Worm (Caenorhabditis elegans): ENCODE results near the gene Y73F8A.15.

DNA sequence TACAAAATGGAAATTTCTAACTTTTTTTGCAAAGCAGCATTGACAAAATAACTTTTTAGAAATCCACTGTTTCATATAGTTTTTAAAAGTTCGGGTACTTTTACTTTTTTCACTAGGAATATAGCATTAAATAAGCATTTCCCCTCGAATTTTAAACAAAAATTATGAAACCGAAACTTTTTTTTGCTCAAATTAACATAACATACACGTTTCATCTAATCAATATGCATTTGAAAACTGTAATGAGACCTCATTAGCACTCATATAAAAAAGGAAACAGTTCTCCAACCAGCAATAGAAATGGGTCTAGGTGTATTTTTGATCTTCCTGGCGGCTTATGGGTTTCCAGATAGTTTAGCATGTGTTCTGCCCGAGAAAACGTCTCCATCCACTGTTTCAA, 27.3 kb upstream of the Y73F8A.15 start, which contains the start of gene Y73F8A.10:
- TF ChIP-seq nhr-12 (tag; optimal IDR thresholded peaks at IDR 0.05): no peak
- TF ChIP-seq blmp-1 (tag; optimal IDR thresholded peaks at IDR 0.05): no peak
- no peak for TF ChIP-seq lin-13 (tag; optimal IDR thresholded peaks at IDR 0.05)
- TF ChIP-seq nhr-237 (tag; optimal IDR thresholded peaks at IDR 0.05): no peak
- no peak for TF ChIP-seq unc-62 (GFP tag; optimal IDR thresholded peaks at IDR 0.05)
- no peak for TF ChIP-seq nhr-2 (tag; optimal IDR thresholded peaks at IDR 0.05)
- TF ChIP-seq pha-4 (tag; optimal IDR thresholded peaks at IDR 0.05): no peak
- no peak for TF ChIP-seq unc-39 (tag; optimal IDR thresholded peaks at IDR 0.05)
- TF ChIP-seq mab-5 (tag; optimal IDR thresholded peaks at IDR 0.05): no peak
- TF ChIP-seq lsy-2 (tag; optimal IDR thresholded peaks at IDR 0.05): no peak
- TF ChIP-seq ceh-83 (GFP tag; optimal IDR thresholded peaks at IDR 0.05): no peak
- TF ChIP-seq elt-3 (tag; optimal IDR thresholded peaks at IDR 0.05): no peak
- no peak for TF ChIP-seq ztf-11 (tag; optimal IDR thresholded peaks at IDR 0.05)
